Fruit fly (Drosophila melanogaster) whole organism, embryonic: Measurements from ENCODE around the gene CG42749.

Source experiments
- Antp ChIP-seq: fragments of 200-800 bp; sonication (Bioruptor generic); optimal IDR thresholded peaks from 3 replicates; lab custom pipeline; 2016; ENCODE audit warnings: missing biosample characterization, missing genetic modification characterization
- Bgb ChIP-seq: fragments of 200-800 bp; sonication (Bioruptor generic); IDR thresholded peaks from 2 replicates; pipeline ENCODE4 v1.3.6; 2022; ENCODE audit warnings: missing biosample characterization, missing genetic modification characterization; ENCODE audit not compliant: partially characterized antibody
- CG10267 ChIP-seq: fragments of 200-800 bp; sonication (Bioruptor generic); optimal IDR thresholded peaks from 2 replicates; lab custom pipeline; 2018; ENCODE audit warnings: missing biosample characterization, mild to moderate bottlenecking, missing genetic modification characterization, moderate library complexity
- CG12104 ChIP-seq: fragments of 200-800 bp; sonication (Bioruptor generic); optimal IDR thresholded peaks from 3 replicates; lab custom pipeline; 2016; ENCODE audit warnings: missing biosample characterization, missing genetic modification characterization
- CG14441 ChIP-seq: fragments of 200-800 bp; sonication (Bioruptor generic); IDR thresholded peaks from 2 replicates; pipeline ENCODE4 v1.3.6; 2022; ENCODE audit warnings: missing biosample characterization, missing genetic modification characterization
- CG18599 ChIP-seq: fragments of 200-800 bp; sonication (Bioruptor generic); optimal IDR thresholded peaks from 3 replicates; lab custom pipeline; 2017; ENCODE audit warnings: missing biosample characterization, missing genetic modification characterization, mild to moderate bottlenecking, moderate library complexity, missing genetic modification reagents
- CG30020 ChIP-seq: fragments of 200-800 bp; optimal IDR thresholded peaks from 2 replicates; lab custom pipeline; 2019; ENCODE audit warnings: missing biosample characterization, mild to moderate bottlenecking, missing genetic modification characterization, moderate library complexity
- CG3163 ChIP-seq: fragments of 200-800 bp; sonication (Bioruptor generic); optimal IDR thresholded peaks from 3 replicates; lab custom pipeline; 2016; ENCODE audit warnings: missing biosample characterization, missing genetic modification characterization
- CG34224 ChIP-seq: fragments of 200-800 bp; sonication (Bioruptor generic); IDR thresholded peaks from 3 replicates; pipeline ENCODE4 v1.3.6; 2022; ENCODE audit warnings: missing biosample characterization, missing genetic modification characterization; ENCODE audit not compliant: partially characterized antibody
- CG3995 ChIP-seq: fragments of 200-800 bp; sonication (Bioruptor generic); optimal IDR thresholded peaks from 3 replicates; lab custom pipeline; 2016; ENCODE audit warnings: missing biosample characterization, missing genetic modification characterization
- CG42726 ChIP-seq: fragments of 200-800 bp; sonication (Bioruptor generic); IDR thresholded peaks from 2 replicates; pipeline ENCODE4 v1.3.6; 2022; ENCODE audit warnings: missing biosample characterization, missing genetic modification characterization; ENCODE audit not compliant: partially characterized antibody
- CG4820 ChIP-seq: fragments of 200-800 bp; sonication (Bioruptor generic); optimal IDR thresholded peaks from 3 replicates; lab custom pipeline; 2016; ENCODE audit warnings: missing biosample characterization, missing genetic modification characterization
- CG8944 ChIP-seq: fragments of 200-800 bp; sonication (Bioruptor generic); optimal IDR thresholded peaks from 3 replicates; lab custom pipeline; 2016; ENCODE audit warnings: missing biosample characterization, missing genetic modification characterization
- CG9609 ChIP-seq: fragments of 200-800 bp; sonication (Bioruptor generic); optimal IDR thresholded peaks from 3 replicates; lab custom pipeline; 2016; ENCODE audit warnings: missing biosample characterization, missing genetic modification characterization
- CG9932 ChIP-seq: fragments of 200-800 bp; sonication (Bioruptor generic); IDR thresholded peaks from 2 replicates; pipeline ENCODE4 v1.3.6; 2022; ENCODE audit warnings: missing biosample characterization, missing genetic modification characterization
- Dbx ChIP-seq: fragments of 200-800 bp; sonication (Bioruptor generic); IDR thresholded peaks from 3 replicates; pipeline ENCODE4 v1.3.6; 2022; ENCODE audit warnings: missing biosample characterization, missing genetic modification characterization
- Dek ChIP-seq: fragments of 200-800 bp; sonication (Bioruptor generic); optimal IDR thresholded peaks from 3 replicates; lab custom pipeline; 2019; ENCODE audit warnings: missing biosample characterization, mild to moderate bottlenecking, missing genetic modification characterization, moderate library complexity
- Dip3 ChIP-seq: fragments of 200-800 bp; sonication (Bioruptor generic); optimal IDR thresholded peaks from 3 replicates; lab custom pipeline; 2016; ENCODE audit warnings: missing biosample characterization, missing genetic modification characterization
- Ets97D ChIP-seq: fragments of 200-800 bp; sonication (Bioruptor generic); optimal IDR thresholded peaks from 3 replicates; lab custom pipeline; 2016; ENCODE audit warnings: missing biosample characterization, missing genetic modification characterization
- Gsc ChIP-seq: fragments of 200-800 bp; sonication (Bioruptor generic); IDR thresholded peaks from 2 replicates; pipeline ENCODE4 v1.3.6; 2022; ENCODE audit warnings: missing biosample characterization, missing genetic modification characterization
- HLH4C ChIP-seq: fragments of 200-800 bp; sonication (Bioruptor generic); IDR thresholded peaks from 3 replicates; pipeline ENCODE4 v1.3.6; 2022; ENCODE audit warnings: missing biosample characterization, missing genetic modification characterization; ENCODE audit not compliant: partially characterized antibody
- Med ChIP-seq: fragments of 200-800 bp; sonication (Bioruptor generic); peaks from one replicate; lab custom pipeline; 2016; ENCODE audit warnings: missing biosample characterization, missing genetic modification characterization, mild to moderate bottlenecking, inconsistent platforms, moderate library complexity
- NC2β ChIP-seq: fragments of 200-800 bp; sonication (Bioruptor generic); optimal IDR thresholded peaks from 2 replicates; lab custom pipeline; 2016; ENCODE audit warnings: missing biosample characterization, missing genetic modification characterization
- Nf-YC ChIP-seq: fragments of 200-800 bp; optimal IDR thresholded peaks from 3 replicates; lab custom pipeline; 2019; ENCODE audit warnings: missing biosample characterization, mild to moderate bottlenecking, missing genetic modification characterization, moderate library complexity
- Opbp ChIP-seq: fragments of 200-800 bp; sonication (Bioruptor generic); IDR thresholded peaks from 3 replicates; pipeline ENCODE4 v1.3.6; 2022; ENCODE audit warnings: missing biosample characterization, missing genetic modification characterization; ENCODE audit not compliant: partially characterized antibody
- ato ChIP-seq: fragments of 200-800 bp; sonication (Bioruptor generic); IDR thresholded peaks from 2 replicates; pipeline ENCODE4 v1.3.6; 2022; ENCODE audit warnings: missing biosample characterization, missing genetic modification characterization; ENCODE audit not compliant: partially characterized antibody
- dpn ChIP-seq, 2 experiments: fragments of 200-800 bp; sonication (Bioruptor generic); optimal IDR thresholded peaks; 3 replicates each; lab custom pipeline; 2016; ENCODE audit warnings: missing biosample characterization in 2 of 2, missing genetic modification characterization in 2 of 2
- fd3F ChIP-seq: fragments of 200-800 bp; sonication (Bioruptor generic); optimal IDR thresholded peaks from 2 replicates; lab custom pipeline; 2018; ENCODE audit warnings: missing biosample characterization, mild to moderate bottlenecking, missing genetic modification characterization, moderate library complexity
- ftz-f1 ChIP-seq: fragments of 200-800 bp; sonication (Bioruptor generic); optimal IDR thresholded peaks from 2 replicates; lab custom pipeline; 2016; ENCODE audit warnings: missing biosample characterization, missing genetic modification characterization
- fu2 ChIP-seq: fragments of 200-800 bp; sonication (Bioruptor generic); optimal IDR thresholded peaks from 2 replicates; lab custom pipeline; 2016; ENCODE audit warnings: missing biosample characterization, missing genetic modification characterization
- ind ChIP-seq: fragments of 200-800 bp; sonication (Bioruptor generic); optimal IDR thresholded peaks from 3 replicates; lab custom pipeline; 2016; ENCODE audit warnings: missing biosample characterization, missing genetic modification characterization
- insv ChIP-seq, 2 experiments: fragments of 200-800 bp; sonication (Bioruptor generic); optimal IDR thresholded peaks; 3 replicates each; lab custom pipeline; 2016 to 2018; ENCODE audit warnings: missing biosample characterization in 2 of 2, missing genetic modification characterization in 2 of 2
- inv ChIP-seq: fragments of 200-800 bp; sonication (Bioruptor generic); IDR thresholded peaks from 2 replicates; pipeline ENCODE4 v1.3.6; 2022; ENCODE audit warnings: missing biosample characterization, missing genetic modification characterization; ENCODE audit not compliant: partially characterized antibody
- kay ChIP-seq: fragments of 200-800 bp; sonication (Bioruptor generic); optimal IDR thresholded peaks from 2 replicates; lab custom pipeline; 2016; ENCODE audit warnings: missing biosample characterization, missing genetic modification characterization
- mam ChIP-seq: fragments of 200-800 bp; sonication (Bioruptor generic); optimal IDR thresholded peaks from 3 replicates; lab custom pipeline; 2016; ENCODE audit warnings: missing biosample characterization, missing genetic modification characterization
- mirr ChIP-seq: fragments of 200-800 bp; sonication (Bioruptor generic); optimal IDR thresholded peaks from 3 replicates; lab custom pipeline; 2018; ENCODE audit warnings: missing biosample characterization, mild to moderate bottlenecking, missing genetic modification characterization
- nmo ChIP-seq: fragments of 200-800 bp; sonication (Bioruptor generic); optimal IDR thresholded peaks from 2 replicates; lab custom pipeline; 2018; ENCODE audit warnings: missing biosample characterization, mild to moderate bottlenecking, missing genetic modification characterization, moderate library complexity
- p53 ChIP-seq: fragments of 200-800 bp; sonication (Bioruptor generic); optimal IDR thresholded peaks from 2 replicates; lab custom pipeline; 2016; ENCODE audit warnings: missing biosample characterization, missing genetic modification characterization
- rib ChIP-seq: fragments of 200-800 bp; sonication (Bioruptor generic); IDR thresholded peaks from 2 replicates; pipeline ENCODE4 v1.3.6; 2022; ENCODE audit warnings: missing biosample characterization, missing genetic modification characterization
- sens ChIP-seq: fragments of 200-800 bp; sonication (Bioruptor generic); peaks from one replicate; lab custom pipeline; 2016; ENCODE audit warnings: missing biosample characterization, missing genetic modification characterization
- unc-4 ChIP-seq: fragments of 200-800 bp; sonication (Bioruptor generic); IDR thresholded peaks from 2 replicates; pipeline ENCODE4 v1.3.6; 2022; ENCODE audit warnings: missing biosample characterization, missing genetic modification characterization; ENCODE audit not compliant: partially characterized antibody
- vfl ChIP-seq: fragments of 200-800 bp; sonication (Bioruptor generic); optimal IDR thresholded peaks from 2 replicates; lab custom pipeline; 2016; ENCODE audit warnings: missing biosample characterization, missing genetic modification characterization
- zen ChIP-seq: fragments of 200-800 bp; sonication (Bioruptor generic); optimal IDR thresholded peaks from 3 replicates; lab custom pipeline; 2018; ENCODE audit warnings: missing biosample characterization, mild to moderate bottlenecking, missing genetic modification characterization, moderate library complexity

CG42749 gene

DNA sequence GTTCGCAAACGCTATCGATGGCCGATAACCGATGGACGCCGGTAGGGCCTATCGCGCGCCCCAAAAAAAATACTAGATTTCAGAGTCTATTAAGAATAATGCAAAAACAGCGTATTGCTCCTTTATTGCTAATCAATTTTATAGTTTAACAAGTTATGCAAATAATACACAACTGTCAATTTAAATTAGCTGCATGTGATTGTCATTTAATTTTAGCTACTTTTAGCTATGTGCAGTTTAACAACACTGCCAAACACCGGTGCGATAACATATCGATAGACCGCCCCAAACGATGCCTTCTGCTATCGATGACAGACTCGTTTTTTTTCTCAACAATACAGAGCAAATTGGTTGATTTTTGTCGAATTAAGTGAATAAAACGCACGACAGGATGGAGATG is 13.1 kb downstream of the CG42749 start, which contains the start of the genes Cdk7 and snf (continued):
- TF ChIP-seq CG12104 (no peak), fu2 (GFP tag; lab: Kevin White, UChicago) (peak; percentile 49), CG3163 (GFP tag; lab: Kevin White, UChicago) (peak; percentile 38), unc-4 (peak; percentile 84), inv (GFP tag; lab: Robert Waterston, UW) (peak; percentile 82), sens (peak; percentile 92), mirr (GFP tag; lab: Kevin White, UChicago) (no peak), CG30020 (peak; percentile 57), ato (GFP tag; lab: Robert Waterston, UW) (peak; percentile 57; the same call in 1 of the 2 replicates), CG9609 (GFP tag; lab: Kevin White, UChicago) (peak; percentile 30), CG14441 (GFP tag; lab: Robert Waterston, UW) (0 out of 2 replicates have a peak, but pooled peaks have one; percentile 10), Nf-YC (tag; lab: Kevin White, UChicago) (peak; percentile 36), Opbp (GFP tag; lab: Robert Waterston, UW) (peak; percentile 73; the same call in 2 of the 3 replicates), Dbx (GFP tag; lab: Robert Waterston, UW) (peak; percentile 63; the same call in 2 of the 3 replicates), ind (peak; percentile 37), CG10267 (peak; percentile 96), CG18599 (peak; percentile 9), zen (tag; lab: Kevin White, UChicago) (peak; percentile 40), CG9932 (GFP tag; lab: Robert Waterston, UW) (peak; percentile 56), vfl (GFP tag; lab: Kevin White, UChicago) (peak; percentile 35), fd3F (no peak), insv (GFP tag; optimal IDR thresholded peaks at IDR 0.05; lab: Kevin White, UChicago) (no peak), Gsc (GFP tag; lab: Robert Waterston, UW) (no peak), p53 (GFP tag; lab: Kevin White, UChicago) (peak; percentile 4), rib (GFP tag; lab: Robert Waterston, UW) (no peak), Bgb (GFP tag; lab: Robert Waterston, UW) (peak; percentile 83), CG4820 (GFP tag; lab: Kevin White, UChicago) (peak; percentile 16), ftz-f1 (GFP tag; lab: Kevin White, UChicago) (peak; percentile 25), Dip3 (GFP tag; lab: Kevin White, UChicago) (peak; percentile 63), HLH4C (GFP tag; lab: Robert Waterston, UW) (peak; percentile 92), nmo (peak; percentile 65), Dek (tag; lab: Kevin White, UChicago) (no peak), CG34224 (peak; percentile 88), Ets97D (GFP tag; lab: Kevin White, UChicago) (peak; percentile 69), CG3995 (peak; percentile 27), CG8944 (GFP tag; lab: Kevin White, UChicago) (peak; percentile 45), Med (GFP tag; lab: Kevin White, UChicago) (peak; percentile 93), dpn (GFP tag; optimal IDR thresholded peaks at IDR 0.05; lab: Kevin White, UChicago) (peak; percentile 56 to 57), NC2β (GFP tag; lab: Kevin White, UChicago) (peak; percentile 25), CG42726 (GFP tag; lab: Robert Waterston, UW) (peak; percentile 42; the same call in 1 of the 2 replicates), Antp (GFP tag; lab: Kevin White, UChicago) (peak; percentile 64), kay (peak; percentile 1), mam (GFP tag; lab: Kevin White, UChicago) (peak; percentile 70)
